Fruit fly (Drosophila melanogaster) S2 (cell line): Measurements from ENCODE around the gene CG34393.

Experiments
- CG8478 ChIP-seq: fragments of >200 bp; optimal IDR thresholded peaks from 2 replicates; lab custom pipeline; 2018
- CTCF ChIP-seq, 2 experiments: fragments of >200 bp; optimal IDR thresholded peaks; 2 replicates each; lab custom pipeline; 2018

The CG34393 gene

dm6 chr2L:3127813-3128212 lies 72.5 kb downstream of the CG34393 start:
- no peak for TF ChIP-seq CG8478 (lab: Kevin White, UChicago)
- no peak for TF ChIP-seq CTCF (optimal IDR thresholded peaks at IDR 0.05; lab: Kevin White, UChicago)
